Fruit fly (Drosophila melanogaster) whole organism, pupa: ENCODE results near the gene del.

ENCODE experiments used
- CG10348 ChIP-seq: fragments of 200-800 bp; sonication (Bioruptor generic); IDR thresholded peaks from 2 replicates; pipeline ENCODE4 v1.3.6; 2022; ENCODE audit warnings: missing biosample characterization, missing genetic modification characterization
- CG12605 ChIP-seq: fragments of 200-800 bp; sonication (Bioruptor generic); IDR thresholded peaks from 2 replicates; pipeline ENCODE4 v1.3.6; 2022; ENCODE audit warnings: missing biosample characterization, missing genetic modification characterization
- CG14655 ChIP-seq: fragments of 200-800 bp; sonication (Bioruptor generic); optimal IDR thresholded peaks from 3 replicates; lab custom pipeline; 2017; ENCODE audit warnings: mild to moderate bottlenecking, missing biosample characterization, missing genetic modification reagents, missing genetic modification characterization
- CG15710 ChIP-seq: fragments of 200-800 bp; sonication (Bioruptor generic); optimal IDR thresholded peaks from 2 replicates; lab custom pipeline; 2018; ENCODE audit warnings: missing biosample characterization, mild to moderate bottlenecking, missing genetic modification characterization, moderate library complexity
- CG34367 ChIP-seq: fragments of 200-800 bp; sonication (Bioruptor generic); optimal IDR thresholded peaks from 2 replicates; lab custom pipeline; 2018; ENCODE audit warnings: missing biosample characterization, mild to moderate bottlenecking, missing genetic modification characterization
- CG4496 ChIP-seq: fragments of 200-800 bp; sonication (Bioruptor generic); IDR thresholded peaks from 3 replicates; pipeline ENCODE4 v1.3.6; 2022; ENCODE audit warnings: missing biosample characterization, missing genetic modification characterization
- CG8301 ChIP-seq: fragments of 200-800 bp; sonication (Bioruptor generic); optimal IDR thresholded peaks from 2 replicates; lab custom pipeline; 2018; ENCODE audit warnings: missing biosample characterization, mild to moderate bottlenecking, missing genetic modification characterization
- D1 ChIP-seq: fragments of 200-800 bp; sonication (Bioruptor generic); optimal IDR thresholded peaks from 2 replicates; lab custom pipeline; 2018; ENCODE audit warnings: missing biosample characterization, mild to moderate bottlenecking, missing genetic modification characterization, moderate library complexity
- EcR ChIP-seq: fragments of 200-800 bp; sonication (Bioruptor generic); optimal IDR thresholded peaks from 3 replicates; lab custom pipeline; 2019; ENCODE audit warnings: missing biosample characterization, missing genetic modification characterization, mild to moderate bottlenecking, moderate library complexity, missing genetic modification reagents
- Pif1A ChIP-seq: fragments of 200-800 bp; sonication (Bioruptor generic); optimal IDR thresholded peaks from 3 replicates; lab custom pipeline; 2016; ENCODE audit warnings: missing biosample characterization, missing genetic modification characterization
- Pif1B ChIP-seq: fragments of 200-800 bp; sonication (Bioruptor generic); optimal IDR thresholded peaks from 3 replicates; lab custom pipeline; 2016; ENCODE audit warnings: missing biosample characterization, missing genetic modification characterization
- Snoo ChIP-seq: fragments of 200-800 bp; sonication (Bioruptor generic); optimal IDR thresholded peaks from 3 replicates; lab custom pipeline; 2017; ENCODE audit warnings: missing biosample characterization, mild to moderate bottlenecking, missing genetic modification characterization, inconsistent platforms
- fd96Ca ChIP-seq: fragments of 200-800 bp; sonication (Bioruptor generic); IDR thresholded peaks from 3 replicates; pipeline ENCODE4 v1.3.6; 2022; ENCODE audit warnings: missing biosample characterization, missing genetic modification characterization

dm6 chr2L:21097850-21098249, 50.5 kb downstream of the del start:
- TF ChIP-seq D1 (tag; lab: Kevin White, UChicago): no peak
- no peak for TF ChIP-seq Pif1A (GFP tag; lab: Kevin White, UChicago)
- TF ChIP-seq CG10348 (GFP tag; lab: Robert Waterston, UW): no peak
- TF ChIP-seq Snoo (tag; lab: Kevin White, UChicago): no peak
- no peak for TF ChIP-seq fd96Ca (GFP tag; lab: Robert Waterston, UW)
- no peak for TF ChIP-seq CG12605
- no peak for TF ChIP-seq CG4496
- no peak for TF ChIP-seq CG34367 (tag; lab: Kevin White, UChicago)
- no peak for TF ChIP-seq EcR (GFP tag; lab: Kevin White, UChicago)
- TF ChIP-seq CG8301 (tag; lab: Kevin White, UChicago): no peak
- TF ChIP-seq CG14655 (GFP tag; lab: Kevin White, UChicago): no peak
- TF ChIP-seq CG15710 (tag; lab: Kevin White, UChicago): no peak
- TF ChIP-seq Pif1B: no peak
